Fruit fly (Drosophila melanogaster): Measurements from ENCODE around the gene Rcd4.

Rcd4 gene

dm6 chr2L:8392298-8392697 is 9.6 kb downstream of the Rcd4 start, which contains the start of gene CG42820:
Gene CG42820 (minus strand): TSS chr2L:8392398.
- TF ChIP-seq CTCF (optimal IDR thresholded peaks at IDR 0.05) = no peak
- no peak for TF ChIP-seq CG8478 (optimal IDR thresholded peaks at IDR 0.05)

dm6 chr2L:8393122-8393521 is 10.5 kb downstream of the Rcd4 start, which contains the start of gene Acp29AB:
Gene Acp29AB (minus strand): TSS chr2L:8393222.
- no peak for TF ChIP-seq CTCF (optimal IDR thresholded peaks at IDR 0.05)
- no peak for TF ChIP-seq CG8478 (optimal IDR thresholded peaks at IDR 0.05)

- TF ChIP-seq CTCF (optimal IDR thresholded peaks at IDR 0.05) (no peak), CG8478 (optimal IDR thresholded peaks at IDR 0.05) (no peak)
Measured at dm6 chr2L:8394180-8394579, 11.5 kb downstream of the Rcd4 start, which contains the start of gene lectin-29Ca. Gene lectin-29Ca (minus strand): TSS chr2L:8394280.

- TF ChIP-seq CTCF (optimal IDR thresholded peaks at IDR 0.05) (no peak), CG8478 (optimal IDR thresholded peaks at IDR 0.05) (no peak)
Measured at dm6 chr2L:8394840-8395239, 12.2 kb downstream of the Rcd4 start, which contains the start of gene Peritrophin-15b. Gene Peritrophin-15b (minus strand): TSS chr2L:8394940.

dm6 chr2L:8395996-8396699 is 13.5 kb downstream of the Rcd4 start, which contains the start of the genes Peritrophin-15a and CG13385:
Gene Peritrophin-15a (minus strand): TSS chr2L:8396096.
Gene CG13385 (plus strand): TSS chr2L:8396649.
- TF ChIP-seq CG8478 (optimal IDR thresholded peaks at IDR 0.05) = no peak
- no peak for TF ChIP-seq CTCF (optimal IDR thresholded peaks at IDR 0.05)

dm6 chr2L:8398721-8399120 is 16.1 kb downstream of the Rcd4 start, which contains the start of gene CG13386:
Gene CG13386 (plus strand): TSS chr2L:8399021.
- TF ChIP-seq CTCF (optimal IDR thresholded peaks at IDR 0.05) (no peak), CG8478 (optimal IDR thresholded peaks at IDR 0.05) (no peak)

dm6 chr2L:8399863-8400598 is 17.4 kb downstream of the Rcd4 start, which contains the start of gene CG31898:
Gene CG31898 (plus strand): TSS chr2L:8400421.
- TF ChIP-seq CG8478 (optimal IDR thresholded peaks at IDR 0.05) (no peak), CTCF (optimal IDR thresholded peaks at IDR 0.05) (no peak)

dm6 chr2L:8402928-8403285 is 20.2 kb downstream of the Rcd4 start, which contains the start of gene fy:
Gene fy (minus strand): TSS chr2L:8403280.
- TF ChIP-seq CG8478 (optimal IDR thresholded peaks at IDR 0.05) (no peak), CTCF (optimal IDR thresholded peaks at IDR 0.05) (no peak)

- TF ChIP-seq CTCF (optimal IDR thresholded peaks at IDR 0.05) (peak; percentile 8 to 46), CG8478 (optimal IDR thresholded peaks at IDR 0.05) (no peak)
Measured at dm6 chr2L:8403286-8404270, 20.9 kb downstream of the Rcd4 start, which contains the start of gene emb. Gene emb (plus strand): TSS chr2L:8403573.

- TF ChIP-seq CTCF (optimal IDR thresholded peaks at IDR 0.05) (no peak), CG8478 (optimal IDR thresholded peaks at IDR 0.05) (no peak)
Measured at dm6 chr2L:8411530-8411929, 28.9 kb downstream of the Rcd4 start, which contains the start of gene Naglu. Gene Naglu (minus strand): TSS chr2L:8411868.

dm6 chr2L:8414887-8415883 is 32.5 kb downstream of the Rcd4 start, which contains the start of the genes CG13398 and Akap200:
Gene CG13398 (minus strand): TSS chr2L:8415256.
Gene Akap200 (plus strand): TSS chr2L:8415690.
- TF ChIP-seq CG8478 (optimal IDR thresholded peaks at IDR 0.05) (no peak), CTCF (optimal IDR thresholded peaks at IDR 0.05) (no peak)

dm6 chr2L:8416350-8417046 is 33.8 kb downstream of the Rcd4 start:
- TF ChIP-seq CG8478 (optimal IDR thresholded peaks at IDR 0.05) (no peak), CTCF (optimal IDR thresholded peaks at IDR 0.05) (no peak)
